Worm (Caenorhabditis elegans) whole organism, L1 larva: ENCODE data around the gene cdc-14.

Source experiments
- C04F5.9 ChIP-seq: sonication (generic microtip); optimal IDR thresholded peaks from 2 replicates; lab custom pipeline; 2016; ENCODE audit warnings: missing genetic modification characterization, missing compliant biosample characterization
- C16A3.4 ChIP-seq: fragments of 150-350 bp; optimal IDR thresholded peaks from 2 replicates; lab custom pipeline; 2014; ENCODE audit warnings: missing biosample characterization, missing genetic modification characterization
- C34B4.2 ChIP-seq: sonication (generic microtip); optimal IDR thresholded peaks from 2 replicates; lab custom pipeline; 2017; ENCODE audit warnings: mild to moderate bottlenecking, missing genetic modification characterization, missing compliant biosample characterization
- F16B12.6 ChIP-seq: fragments of 150-350 bp; optimal IDR thresholded peaks from 2 replicates; lab custom pipeline; 2014; ENCODE audit warnings: missing biosample characterization, missing genetic modification characterization
- alr-1 ChIP-seq: fragments of 200-800 bp; sonication (Bioruptor generic); optimal IDR thresholded peaks from 2 replicates; lab custom pipeline; 2018; ENCODE audit warnings: borderline replicate concordance, mild to moderate bottlenecking, missing genetic modification characterization, missing compliant biosample characterization
- ama-1 ChIP-seq: fragments of 150-350 bp; optimal IDR thresholded peaks from 2 replicates; lab custom pipeline; 2014
- blmp-1 ChIP-seq: fragments of 150-350 bp; optimal IDR thresholded peaks from 2 replicates; lab custom pipeline; 2014; ENCODE audit warnings: missing biosample characterization, missing genetic modification characterization
- ceh-63 ChIP-seq: fragments of 200-800 bp; sonication (Bioruptor generic); optimal IDR thresholded peaks from 2 replicates; lab custom pipeline; 2018; ENCODE audit warnings: mild to moderate bottlenecking, missing genetic modification characterization, missing compliant biosample characterization
- ceh-88 ChIP-seq: fragments of 200-800 bp; sonication (Bioruptor generic); IDR thresholded peaks from 2 replicates; pipeline ENCODE4 v1.3.6; 2022; ENCODE audit warnings: missing genetic modification characterization, missing compliant biosample characterization
- dpl-1 ChIP-seq, 3 experiments: fragments of 150-350 bp in 2 of 3; sonication (generic microtip) in 1 of 3; optimal IDR thresholded peaks; 2 replicates each; lab custom pipeline; 2014 to 2017; ENCODE audit warnings: missing biosample characterization in 3 of 3, missing genetic modification characterization in 3 of 3, missing genetic modification reagents in 3 of 3
- dsc-1 ChIP-seq: sonication (generic microtip); optimal IDR thresholded peaks from 2 replicates; lab custom pipeline; 2016; ENCODE audit warnings: mild to moderate bottlenecking, missing genetic modification characterization, missing compliant biosample characterization
- efl-1 ChIP-seq, 4 experiments: fragments of 150-350 bp; optimal IDR thresholded peaks in 3 of 4; peaks in 1 of 4; 1 replicate in 1 of 4; 2 replicates in 3 of 4; lab custom pipeline; 2014; ENCODE audit warnings: missing biosample characterization in 2 of 4, missing genetic modification characterization in 2 of 4, missing genetic modification reagents in 2 of 4
- egl-27 ChIP-seq, 2 experiments: fragments of 150-350 bp in 1 of 2; sonication (generic microtip); optimal IDR thresholded peaks; 3 replicates each; lab custom pipeline; 2017 to 2018; ENCODE audit warnings: missing biosample characterization in 2 of 2, missing genetic modification characterization in 2 of 2, missing genetic modification reagents in 2 of 2
- elt-2 ChIP-seq: sonication (generic microtip); optimal IDR thresholded peaks from 2 replicates; lab custom pipeline; 2016; ENCODE audit warnings: missing genetic modification characterization, mild to moderate bottlenecking, inconsistent platforms, missing compliant biosample characterization, missing genetic modification reagents
- elt-3 ChIP-seq, 6 experiments: fragments of 150-350 bp in 1 of 6; sonication (generic microtip); optimal IDR thresholded peaks; 2 replicates each; lab custom pipeline; 2017 to 2018; ENCODE audit warnings: missing biosample characterization in 6 of 6, missing genetic modification characterization in 6 of 6, inconsistent platforms in 1 of 6
- fkh-4 ChIP-seq: sonication (generic microtip); optimal IDR thresholded peaks from 2 replicates; lab custom pipeline; 2016; ENCODE audit warnings: missing compliant biosample characterization, missing genetic modification characterization, borderline replicate concordance
- fkh-8 ChIP-seq: sonication (generic microtip); optimal IDR thresholded peaks from 2 replicates; lab custom pipeline; 2016; ENCODE audit warnings: mild to moderate bottlenecking, missing genetic modification characterization, missing compliant biosample characterization
- fos-1 ChIP-seq: fragments of 150-350 bp; optimal IDR thresholded peaks from 2 replicates; lab custom pipeline; 2014; ENCODE audit warnings: missing biosample characterization, missing genetic modification characterization
- isw-1 ChIP-seq: fragments of 200-800 bp; sonication (Bioruptor generic); IDR thresholded peaks from 2 replicates; pipeline ENCODE4 v1.3.6; 2022; ENCODE audit warnings: missing genetic modification characterization, missing compliant biosample characterization
- lin-39 ChIP-seq: fragments of 150-350 bp; optimal IDR thresholded peaks from 2 replicates; lab custom pipeline; 2014; ENCODE audit warnings: missing biosample characterization, missing genetic modification reagents, missing genetic modification characterization
- lir-3 ChIP-seq: sonication (generic microtip); optimal IDR thresholded peaks from 2 replicates; lab custom pipeline; 2016; ENCODE audit warnings: mild to moderate bottlenecking, missing genetic modification characterization, moderate library complexity, missing compliant biosample characterization; ENCODE audit not compliant: poor library complexity
- mab-9 ChIP-seq: fragments of 200-800 bp; sonication (Bioruptor generic); IDR thresholded peaks from 2 replicates; pipeline ENCODE4 v1.3.6; 2022; ENCODE audit warnings: missing genetic modification reagents, missing genetic modification characterization, missing compliant biosample characterization
- mdl-1 ChIP-seq, 2 experiments: fragments of 150-350 bp; optimal IDR thresholded peaks; 2 replicates each; lab custom pipeline; 2014 to 2017; ENCODE audit warnings: missing biosample characterization in 2 of 2, missing genetic modification characterization in 2 of 2, inconsistent platforms in 1 of 2
- nhr-19 ChIP-seq: fragments of 200-800 bp; sonication (Bioruptor generic); conservative IDR thresholded peaks from 2 replicates; pipeline ENCODE4 v1.3.6; 2022; ENCODE audit warnings: missing genetic modification characterization, missing compliant biosample characterization
- nhr-20 ChIP-seq: sonication (generic microtip); optimal IDR thresholded peaks from 2 replicates; lab custom pipeline; 2016; ENCODE audit warnings: mild to moderate bottlenecking, missing genetic modification characterization, missing compliant biosample characterization
- nhr-237 ChIP-seq: fragments of 150-350 bp; optimal IDR thresholded peaks from 2 replicates; lab custom pipeline; 2014; ENCODE audit warnings: missing biosample characterization, missing genetic modification characterization
- nhr-28 ChIP-seq: fragments of 150-350 bp; optimal IDR thresholded peaks from 2 replicates; lab custom pipeline; 2014; ENCODE audit warnings: missing biosample characterization, missing genetic modification characterization
- nhr-47 ChIP-seq: sonication (generic microtip); optimal IDR thresholded peaks from 2 replicates; lab custom pipeline; 2016; ENCODE audit warnings: mild to moderate bottlenecking, missing genetic modification characterization, moderate library complexity, missing compliant biosample characterization
- nhr-71 ChIP-seq: sonication (generic microtip); optimal IDR thresholded peaks from 2 replicates; lab custom pipeline; 2016; ENCODE audit warnings: mild to moderate bottlenecking, missing genetic modification characterization, moderate library complexity, missing compliant biosample characterization
- nhr-85 ChIP-seq: sonication (generic microtip); peaks from one replicate; lab custom pipeline; 2016; ENCODE audit warnings: missing genetic modification characterization, inconsistent platforms, missing compliant biosample characterization
- pqm-1 ChIP-seq: sonication (generic microtip); optimal IDR thresholded peaks from 3 replicates; lab custom pipeline; 2017; ENCODE audit warnings: missing biosample characterization, missing genetic modification characterization
- rnt-1 ChIP-seq: sonication (generic microtip); optimal IDR thresholded peaks from 2 replicates; lab custom pipeline; 2016; ENCODE audit warnings: mild to moderate bottlenecking, missing genetic modification characterization, moderate library complexity, missing compliant biosample characterization
- skn-1 ChIP-seq: fragments of 150-350 bp; optimal IDR thresholded peaks from 2 replicates; lab custom pipeline; 2014; ENCODE audit warnings: missing biosample characterization, missing genetic modification characterization
- sup-37 ChIP-seq: fragments of 200-800 bp; sonication (Bioruptor generic); optimal IDR thresholded peaks from 2 replicates; lab custom pipeline; 2018; ENCODE audit warnings: mild to moderate bottlenecking, missing genetic modification characterization, missing compliant biosample characterization
- swsn-7 ChIP-seq: sonication (generic microtip); optimal IDR thresholded peaks from 2 replicates; lab custom pipeline; 2016; ENCODE audit warnings: missing genetic modification characterization, missing compliant biosample characterization
- tbx-2 ChIP-seq: sonication (generic microtip); optimal IDR thresholded peaks from 2 replicates; lab custom pipeline; 2016; ENCODE audit warnings: missing genetic modification characterization, missing compliant biosample characterization
- tlp-1 ChIP-seq: fragments of 150-350 bp; optimal IDR thresholded peaks from 2 replicates; lab custom pipeline; 2014; ENCODE audit warnings: missing biosample characterization, missing genetic modification characterization
- unc-30 ChIP-seq: sonication (generic microtip); optimal IDR thresholded peaks from 2 replicates; lab custom pipeline; 2017; ENCODE audit warnings: missing biosample characterization, missing genetic modification characterization
- unc-98 ChIP-seq: fragments of 200-800 bp; sonication (Bioruptor generic); IDR thresholded peaks from 2 replicates; pipeline ENCODE4 v1.3.6; 2022; ENCODE audit warnings: missing genetic modification characterization, missing compliant biosample characterization
- vab-15 ChIP-seq: sonication (generic microtip); optimal IDR thresholded peaks from 2 replicates; lab custom pipeline; 2017; ENCODE audit warnings: missing genotype, mild to moderate bottlenecking, missing genetic modification characterization, missing compliant biosample characterization
- xbp-1 ChIP-seq: sonication (generic microtip); optimal IDR thresholded peaks from 2 replicates; lab custom pipeline; 2016; ENCODE audit warnings: missing genetic modification characterization, missing compliant biosample characterization
- zag-1 ChIP-seq: fragments of 150-350 bp; optimal IDR thresholded peaks from 2 replicates; lab custom pipeline; 2014; ENCODE audit warnings: missing biosample characterization, missing genetic modification characterization
- zip-4 ChIP-seq: fragments of 200-800 bp; sonication (Bioruptor generic); optimal IDR thresholded peaks from 2 replicates; lab custom pipeline; 2018; ENCODE audit warnings: mild to moderate bottlenecking, missing genetic modification characterization, moderate library complexity, missing compliant biosample characterization

cdc-14 gene

ce11 chrII:5594210-5594764 is 1.1 kb upstream of the cdc-14 start, which contains the start of gene ttc-4 (continued):
- TF ChIP-seq elt-2 (tag; lab: Kevin White, UChicago), result peak; percentile 8
- peak; percentile 76 for TF ChIP-seq C16A3.4 (tag; lab: Kevin White, UChicago)
- no peak for TF ChIP-seq vab-15
- TF ChIP-seq zag-1, result no peak
- TF ChIP-seq sup-37 (GFP tag; lab: Kevin White, UChicago), result no peak
- TF ChIP-seq elt-3 (tag; optimal IDR thresholded peaks at IDR 0.05; lab: Kevin White, UChicago), result peak in 1 of 6 experiments; percentile 21
- TF ChIP-seq mdl-1 (tag; optimal IDR thresholded peaks at IDR 0.05; lab: Kevin White, UChicago), result no peak
- no peak for TF ChIP-seq C04F5.9 (tag; lab: Kevin White, UChicago)
- peak; percentile 45 for TF ChIP-seq fkh-8 (tag; lab: Kevin White, UChicago)
- peak; percentile 19 for TF ChIP-seq rnt-1 (tag; lab: Kevin White, UChicago)
- peak; percentile 63 for TF ChIP-seq lir-3
- peak; percentile 48 for TF ChIP-seq skn-1 (tag; lab: Kevin White, UChicago)
- TF ChIP-seq nhr-47 (tag; lab: Kevin White, UChicago), result peak; percentile 43
- TF ChIP-seq ceh-88 (GFP tag; lab: Robert Waterston, UW), result no peak
- no peak for TF ChIP-seq mab-9 (GFP tag; lab: Robert Waterston, UW)
- peak; percentile 43 for TF ChIP-seq nhr-20
- TF ChIP-seq F16B12.6 (tag; lab: Kevin White, UChicago), result peak; percentile 12
- no peak for TF ChIP-seq unc-30 (tag; lab: Kevin White, UChicago)
- TF ChIP-seq ama-1 (lab: Kevin White, UChicago), result no peak
- no peak for TF ChIP-seq dsc-1
- TF ChIP-seq fos-1 (tag; lab: Kevin White, UChicago), result no peak
- no peak for TF ChIP-seq ceh-63 (GFP tag; lab: Kevin White, UChicago)
- no peak for TF ChIP-seq tlp-1 (tag; lab: Kevin White, UChicago)
- TF ChIP-seq xbp-1 (tag; lab: Kevin White, UChicago), result peak; percentile 33
- peak; percentile 69 for TF ChIP-seq nhr-85
- TF ChIP-seq tbx-2 (tag; lab: Kevin White, UChicago), result peak; percentile 23
- TF ChIP-seq zip-4 (GFP tag; lab: Kevin White, UChicago), result no peak
- no peak for TF ChIP-seq lin-39 (tag; lab: Kevin White, UChicago)
- TF ChIP-seq unc-98, result no peak
- no peak for TF ChIP-seq fkh-4 (tag; lab: Kevin White, UChicago)
- no peak for TF ChIP-seq egl-27 (tag; optimal IDR thresholded peaks at IDR 0.05; lab: Kevin White, UChicago)
- TF ChIP-seq alr-1 (tag; lab: Kevin White, UChicago), result no peak

- TF ChIP-seq swsn-7 (tag; lab: Kevin White, UChicago), result no peak
- TF ChIP-seq nhr-85, result peak; percentile 72
These were observed 370 bp downstream of the cdc-14 start for ce11 chrII:5592857-5593256.

- no peak for TF ChIP-seq nhr-237 (tag; lab: Kevin White, UChicago)
- TF ChIP-seq dpl-1 (GFP tag; optimal IDR thresholded peaks at IDR 0.05; lab: Kevin White, UChicago), result no peak
- TF ChIP-seq nhr-85, result peak; percentile 52
- no peak for TF ChIP-seq efl-1 (optimal IDR thresholded peaks at IDR 0.05; lab: Kevin White, UChicago)
- TF ChIP-seq efl-1 (GFP tag; optimal IDR thresholded peaks at IDR 0.05 in 1 of 2; lab: Kevin White, UChicago), result peak in 1 of 2 experiments; percentile 82
These were observed 1.7 kb downstream of the cdc-14 start for ce11 chrII:5591558-5591957.

- TF ChIP-seq vab-15, result no peak
- no peak for TF ChIP-seq nhr-85
- no peak for TF ChIP-seq blmp-1 (tag; lab: Kevin White, UChicago)
- TF ChIP-seq isw-1, result no peak
- TF ChIP-seq nhr-28 (tag; lab: Kevin White, UChicago), result no peak
- no peak for TF ChIP-seq alr-1 (tag; lab: Kevin White, UChicago)
- no peak for TF ChIP-seq nhr-19 (GFP tag; lab: Robert Waterston, UW)
- no peak for TF ChIP-seq efl-1 (optimal IDR thresholded peaks at IDR 0.05; lab: Kevin White, UChicago)
- TF ChIP-seq efl-1 (GFP tag; optimal IDR thresholded peaks at IDR 0.05 in 1 of 2; lab: Kevin White, UChicago), result no peak
- no peak for TF ChIP-seq ama-1 (lab: Kevin White, UChicago)
- TF ChIP-seq C34B4.2, result no peak
- TF ChIP-seq nhr-47 (tag; lab: Kevin White, UChicago), result no peak
- TF ChIP-seq pqm-1 (tag; lab: Kevin White, UChicago), result no peak
- no peak for TF ChIP-seq swsn-7 (tag; lab: Kevin White, UChicago)
- no peak for TF ChIP-seq fkh-8 (tag; lab: Kevin White, UChicago)
- no peak for TF ChIP-seq nhr-71 (tag; lab: Kevin White, UChicago)
These were observed 3.5 kb downstream of the cdc-14 start, which contains the start of gene C17G10.13 for ce11 chrII:5589690-5590089. C17G10.13 (minus strand) TSS chrII:5589790.
